Fruit fly (Drosophila melanogaster) whole organism, embryonic: ENCODE measurements around the gene CG10589.

ENCODE experiments used
- Antp ChIP-seq: fragments of 200-800 bp; sonication (Bioruptor generic); optimal IDR thresholded peaks from 3 replicates; lab custom pipeline; 2016; ENCODE audit warnings: missing biosample characterization, missing genetic modification characterization
- Atf-2 ChIP-seq: fragments of 200-800 bp; sonication (Bioruptor generic); optimal IDR thresholded peaks from 2 replicates; lab custom pipeline; 2016; ENCODE audit warnings: missing biosample characterization, missing genetic modification characterization
- Bdp1 ChIP-seq: fragments of 200-800 bp; sonication (Bioruptor generic); optimal IDR thresholded peaks from 3 replicates; lab custom pipeline; 2016; ENCODE audit warnings: missing biosample characterization, missing genetic modification characterization
- CG1024 ChIP-seq: fragments of 200-800 bp; sonication (Bioruptor generic); IDR thresholded peaks from 2 replicates; pipeline ENCODE4 v1.3.6; 2022; ENCODE audit warnings: missing biosample characterization, missing genetic modification characterization
- CG10543 ChIP-seq: fragments of 200-800 bp; sonication (Bioruptor generic); optimal IDR thresholded peaks from 3 replicates; lab custom pipeline; 2017; ENCODE audit warnings: missing biosample characterization, mild to moderate bottlenecking, missing genetic modification characterization, moderate library complexity
- CG11247 ChIP-seq: fragments of 200-800 bp; sonication (Bioruptor generic); IDR thresholded peaks from 2 replicates; pipeline ENCODE4 v1.3.6; 2022; ENCODE audit warnings: missing biosample characterization, missing genetic modification characterization
- CG13424 ChIP-seq: fragments of 200-800 bp; sonication (Bioruptor generic); optimal IDR thresholded peaks from 2 replicates; lab custom pipeline; 2019; ENCODE audit warnings: missing biosample characterization, mild to moderate bottlenecking, missing genetic modification characterization, moderate library complexity
- CG16779 ChIP-seq: fragments of 200-800 bp; sonication (Bioruptor generic); IDR thresholded peaks from 2 replicates; pipeline ENCODE4 v1.3.6; 2022; ENCODE audit warnings: missing biosample characterization, missing genetic modification characterization
- CG17361 ChIP-seq: fragments of 200-800 bp; sonication (Bioruptor generic); IDR thresholded peaks from 3 replicates; pipeline ENCODE4 v1.3.6; 2022; ENCODE audit warnings: missing biosample characterization, missing genetic modification characterization
- CG17385 ChIP-seq: fragments of 200-800 bp; sonication (Bioruptor generic); optimal IDR thresholded peaks from 3 replicates; lab custom pipeline; 2018; ENCODE audit warnings: missing biosample characterization, mild to moderate bottlenecking, missing genetic modification characterization
- CG31441 ChIP-seq: fragments of 200-800 bp; sonication (Bioruptor generic); IDR thresholded peaks from 2 replicates; pipeline ENCODE4 v1.3.6; 2022; ENCODE audit warnings: missing biosample characterization, missing genetic modification characterization
- CG32532 ChIP-seq: fragments of 200-800 bp; sonication (Bioruptor generic); IDR thresholded peaks from 2 replicates; pipeline ENCODE4 v1.3.6; 2022; ENCODE audit warnings: missing biosample characterization, missing genetic modification characterization
- CG7745 ChIP-seq: fragments of 200-800 bp; sonication (Bioruptor generic); optimal IDR thresholded peaks from 2 replicates; lab custom pipeline; 2018; ENCODE audit warnings: missing biosample characterization, mild to moderate bottlenecking, missing genetic modification characterization, moderate library complexity
- Chrac-16 ChIP-seq: fragments of 200-800 bp; sonication (Bioruptor generic); optimal IDR thresholded peaks from 3 replicates; lab custom pipeline; 2016; ENCODE audit warnings: missing biosample characterization, missing genetic modification characterization
- Dek ChIP-seq: fragments of 200-800 bp; sonication (Bioruptor generic); optimal IDR thresholded peaks from 3 replicates; lab custom pipeline; 2019; ENCODE audit warnings: missing biosample characterization, mild to moderate bottlenecking, missing genetic modification characterization, moderate library complexity
- Dref ChIP-seq: fragments of 200-800 bp; sonication (Bioruptor generic); IDR thresholded peaks from 2 replicates; pipeline ENCODE4 v1.3.6; 2022; ENCODE audit warnings: missing biosample characterization, missing genetic modification characterization
- Drgx ChIP-seq: fragments of 200-800 bp; sonication (Bioruptor generic); IDR thresholded peaks from 2 replicates; pipeline ENCODE4 v1.3.6; 2022; ENCODE audit warnings: missing biosample characterization, missing genetic modification characterization
- Elba2 ChIP-seq: fragments of 200-800 bp; sonication (Bioruptor generic); optimal IDR thresholded peaks from 3 replicates; lab custom pipeline; 2016; ENCODE audit warnings: missing biosample characterization, missing genetic modification characterization
- Gsc ChIP-seq: fragments of 200-800 bp; sonication (Bioruptor generic); IDR thresholded peaks from 2 replicates; pipeline ENCODE4 v1.3.6; 2022; ENCODE audit warnings: missing biosample characterization, missing genetic modification characterization
- HLH3B ChIP-seq: fragments of 200-800 bp; sonication (Bioruptor generic); IDR thresholded peaks from 2 replicates; pipeline ENCODE4 v1.3.6; 2022; ENCODE audit warnings: missing biosample characterization, missing genetic modification characterization
- Hand ChIP-seq: fragments of 200-800 bp; sonication (Bioruptor generic); optimal IDR thresholded peaks from 2 replicates; lab custom pipeline; 2017; ENCODE audit warnings: mild to moderate bottlenecking, missing biosample characterization, missing genetic modification reagents, missing genetic modification characterization
- HmgZ ChIP-seq: fragments of 200-800 bp; sonication (Bioruptor generic); optimal IDR thresholded peaks from 2 replicates; lab custom pipeline; 2018; ENCODE audit warnings: missing biosample characterization, mild to moderate bottlenecking, missing genetic modification characterization
- Jarid2 ChIP-seq: fragments of 200-800 bp; sonication (Bioruptor generic); optimal IDR thresholded peaks from 3 replicates; lab custom pipeline; 2017; ENCODE audit warnings: mild to moderate bottlenecking, missing biosample characterization, missing genetic modification reagents, missing genetic modification characterization
- Oli ChIP-seq: fragments of 200-800 bp; sonication (Bioruptor generic); optimal IDR thresholded peaks from 2 replicates; lab custom pipeline; 2018; ENCODE audit warnings: missing biosample characterization, mild to moderate bottlenecking, missing genetic modification characterization, moderate library complexity
- Ravus ChIP-seq: fragments of 200-800 bp; sonication (Bioruptor generic); IDR thresholded peaks from 2 replicates; pipeline ENCODE4 v1.3.6; 2022; ENCODE audit warnings: missing biosample characterization, missing genetic modification characterization
- Sox100B ChIP-seq: fragments of 200-800 bp; sonication (Bioruptor generic); optimal IDR thresholded peaks from 3 replicates; lab custom pipeline; 2018; ENCODE audit warnings: missing biosample characterization, mild to moderate bottlenecking, missing genetic modification characterization
- Sry-β ChIP-seq: fragments of 200-800 bp; sonication (Bioruptor generic); optimal IDR thresholded peaks from 2 replicates; lab custom pipeline; 2018; ENCODE audit warnings: missing biosample characterization, mild to moderate bottlenecking, missing genetic modification characterization, moderate library complexity
- Sry-δ ChIP-seq: fragments of 200-800 bp; sonication (Bioruptor generic); optimal IDR thresholded peaks from 2 replicates; lab custom pipeline; 2016; ENCODE audit warnings: missing biosample characterization, missing genetic modification characterization
- Tbp ChIP-seq: fragments of >200 bp; optimal IDR thresholded peaks from 2 replicates; lab custom pipeline; 2018; ENCODE audit warnings: missing biosample characterization, missing genetic modification characterization
- ab ChIP-seq: fragments of 200-800 bp; sonication (Bioruptor generic); optimal IDR thresholded peaks from 2 replicates; lab custom pipeline; 2016; ENCODE audit warnings: missing biosample characterization, missing genetic modification characterization
- aop ChIP-seq: fragments of 200-800 bp; sonication (Bioruptor generic); IDR thresholded peaks from 2 replicates; pipeline ENCODE4 v1.3.6; 2022; ENCODE audit warnings: missing biosample characterization, missing genetic modification characterization
- ato ChIP-seq: fragments of 200-800 bp; sonication (Bioruptor generic); IDR thresholded peaks from 2 replicates; pipeline ENCODE4 v1.3.6; 2022; ENCODE audit warnings: missing biosample characterization, missing genetic modification characterization; ENCODE audit not compliant: partially characterized antibody
- az2 ChIP-seq: fragments of 200-800 bp; sonication (Bioruptor generic); optimal IDR thresholded peaks from 3 replicates; lab custom pipeline; 2016; ENCODE audit warnings: missing biosample characterization, missing genetic modification characterization
- bsh ChIP-seq, 2 experiments: fragments of 200-800 bp; sonication (Bioruptor generic); optimal IDR thresholded peaks; 2 replicates each; lab custom pipeline; 2017 to 2018; ENCODE audit warnings: mild to moderate bottlenecking in 2 of 2, missing biosample characterization in 2 of 2, missing genetic modification characterization in 2 of 2, moderate library complexity in 1 of 2
- cad ChIP-seq: fragments of >200 bp; optimal IDR thresholded peaks from 2 replicates; lab custom pipeline; 2017; ENCODE audit warnings: missing biosample characterization, missing genetic modification characterization
- danr ChIP-seq: fragments of 200-800 bp; sonication (Bioruptor generic); IDR thresholded peaks from 2 replicates; pipeline ENCODE4 v1.3.6; 2022; ENCODE audit warnings: missing biosample characterization, missing genetic modification characterization
- disco-r ChIP-seq: fragments of 200-800 bp; sonication (Bioruptor generic); optimal IDR thresholded peaks from 2 replicates; lab custom pipeline; 2016; ENCODE audit warnings: missing biosample characterization, missing genetic modification characterization
- ems ChIP-seq: fragments of 200-800 bp; sonication (Bioruptor generic); optimal IDR thresholded peaks from 3 replicates; lab custom pipeline; 2016; ENCODE audit warnings: missing biosample characterization, missing genetic modification characterization
- gem ChIP-seq: fragments of 200-800 bp; sonication (Bioruptor generic); optimal IDR thresholded peaks from 2 replicates; lab custom pipeline; 2019; ENCODE audit warnings: missing biosample characterization, mild to moderate bottlenecking, missing genetic modification characterization, moderate library complexity
- grn ChIP-seq: fragments of 200-800 bp; sonication (Bioruptor generic); optimal IDR thresholded peaks from 3 replicates; lab custom pipeline; 2017; ENCODE audit warnings: missing biosample characterization, missing genetic modification characterization
- gsb-n ChIP-seq: fragments of 200-800 bp; sonication (Bioruptor generic); optimal IDR thresholded peaks from 3 replicates; lab custom pipeline; 2018; ENCODE audit warnings: missing biosample characterization, mild to moderate bottlenecking, missing genetic modification characterization
- inv ChIP-seq: fragments of 200-800 bp; sonication (Bioruptor generic); IDR thresholded peaks from 2 replicates; pipeline ENCODE4 v1.3.6; 2022; ENCODE audit warnings: missing biosample characterization, missing genetic modification characterization; ENCODE audit not compliant: partially characterized antibody
- ken ChIP-seq: fragments of 200-800 bp; sonication (Bioruptor generic); IDR thresholded peaks from 3 replicates; pipeline ENCODE4 v1.3.6; 2022; ENCODE audit warnings: missing biosample characterization, missing genetic modification characterization
- nmo ChIP-seq: fragments of 200-800 bp; sonication (Bioruptor generic); optimal IDR thresholded peaks from 2 replicates; lab custom pipeline; 2018; ENCODE audit warnings: missing biosample characterization, mild to moderate bottlenecking, missing genetic modification characterization, moderate library complexity
- nom ChIP-seq: fragments of 200-800 bp; sonication (Bioruptor generic); optimal IDR thresholded peaks from 2 replicates; lab custom pipeline; 2017; ENCODE audit warnings: missing biosample characterization, missing genetic modification characterization, mild to moderate bottlenecking, moderate library complexity, missing genetic modification reagents
- oc ChIP-seq: fragments of 200-800 bp; sonication (Bioruptor generic); optimal IDR thresholded peaks from 2 replicates; lab custom pipeline; 2018; ENCODE audit warnings: missing biosample characterization, mild to moderate bottlenecking, missing genetic modification characterization, moderate library complexity
- sens-2 ChIP-seq: fragments of 200-800 bp; sonication (Bioruptor generic); IDR thresholded peaks from 2 replicates; pipeline ENCODE4 v1.3.6; 2022; ENCODE audit warnings: missing biosample characterization, missing genetic modification characterization
- slp2 ChIP-seq: fragments of 200-800 bp; sonication (Bioruptor generic); optimal IDR thresholded peaks from 2 replicates; lab custom pipeline; 2016; ENCODE audit warnings: missing biosample characterization, missing genetic modification characterization
- sob ChIP-seq: fragments of 200-800 bp; sonication (Bioruptor generic); IDR thresholded peaks from 2 replicates; pipeline ENCODE4 v1.3.6; 2022; ENCODE audit warnings: missing biosample characterization, missing genetic modification characterization
- tx ChIP-seq: fragments of 200-800 bp; sonication (Bioruptor generic); optimal IDR thresholded peaks from 2 replicates; lab custom pipeline; 2016; ENCODE audit warnings: missing biosample characterization, missing genetic modification characterization
- vfl ChIP-seq: fragments of 200-800 bp; sonication (Bioruptor generic); optimal IDR thresholded peaks from 2 replicates; lab custom pipeline; 2016; ENCODE audit warnings: missing biosample characterization, missing genetic modification characterization

The CG10589 gene

DNA sequence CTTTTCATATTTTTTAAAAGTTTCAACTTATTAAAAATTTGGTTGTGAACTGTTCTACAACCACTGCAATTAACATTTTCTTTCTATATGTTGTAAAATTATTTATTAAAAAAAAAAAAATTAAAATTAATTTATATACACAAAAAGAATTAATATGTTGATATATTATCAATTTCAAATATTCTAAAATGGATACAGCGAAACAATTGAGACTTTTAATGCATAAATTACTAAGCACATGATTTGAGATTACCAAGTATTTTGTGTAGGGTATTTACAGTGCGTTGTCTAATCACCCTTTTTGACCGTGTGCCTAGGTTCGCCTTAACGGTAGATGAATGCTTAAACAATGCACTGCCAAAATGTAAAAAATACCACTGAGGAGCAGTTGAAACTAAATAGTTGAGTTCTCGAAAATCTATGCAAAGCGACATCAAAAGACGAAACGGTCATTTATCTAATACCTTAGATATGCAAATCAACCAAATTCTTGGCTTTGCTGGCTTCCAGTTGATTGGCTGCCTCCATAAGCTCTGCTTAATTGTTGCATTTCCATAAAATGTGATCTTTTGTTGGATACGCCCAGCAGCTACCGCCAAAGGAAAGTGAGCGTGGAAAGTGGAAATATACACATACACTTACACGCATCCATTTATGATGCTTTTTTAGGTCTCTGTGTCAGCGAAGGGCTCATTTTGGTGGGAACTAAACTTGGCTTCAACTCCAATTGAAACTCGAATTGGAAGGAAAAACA is 49.5 kb downstream of the CG10589 start (continued):
- TF ChIP-seq CG7745 (tag; lab: Kevin White, UChicago) (no peak), sens-2 (GFP tag; lab: Robert Waterston, UW) (no peak), grn (GFP tag; lab: Kevin White, UChicago) (no peak), Ravus (GFP tag; lab: Robert Waterston, UW) (no peak), Sry-δ (GFP tag; lab: Kevin White, UChicago) (no peak), ken (GFP tag; lab: Robert Waterston, UW) (no peak), CG31441 (GFP tag; lab: Robert Waterston, UW) (no peak; the same call in 1 of the 2 replicates), Chrac-16 (GFP tag; lab: Kevin White, UChicago) (no peak), nmo (GFP tag; lab: Kevin White, UChicago) (peak; percentile 34), disco-r (GFP tag; lab: Kevin White, UChicago) (no peak), vfl (GFP tag; lab: Kevin White, UChicago) (no peak), oc (peak; percentile 83), nom (GFP tag; lab: Kevin White, UChicago) (no peak), HLH3B (GFP tag; lab: Robert Waterston, UW) (no peak), gsb-n (peak; percentile 20), aop (GFP tag; lab: Robert Waterston, UW) (no peak), CG17361 (peak; percentile 50; the same call in 2 of the 3 replicates), CG32532 (GFP tag; lab: Robert Waterston, UW) (no peak), sob (GFP tag; lab: Robert Waterston, UW) (no peak), CG11247 (GFP tag; lab: Robert Waterston, UW) (no peak), Hand (no peak), CG16779 (no peak), Tbp (GFP tag; lab: Kevin White, UChicago) (no peak), Sox100B (GFP tag; lab: Kevin White, UChicago) (peak; percentile 9), CG10543 (GFP tag; lab: Kevin White, UChicago) (no peak), CG17385 (GFP tag; lab: Kevin White, UChicago) (no peak), bsh (GFP tag; optimal IDR thresholded peaks at IDR 0.05; lab: Kevin White, UChicago) (peak in 1 of 2 experiments; percentile 36), tx (GFP tag; lab: Kevin White, UChicago) (no peak), Jarid2 (GFP tag; lab: Kevin White, UChicago) (no peak), gem (tag; lab: Kevin White, UChicago) (peak; percentile 58), Gsc (GFP tag; lab: Robert Waterston, UW) (no peak), inv (GFP tag; lab: Robert Waterston, UW) (no peak), Atf-2 (no peak), CG13424 (tag; lab: Kevin White, UChicago) (peak; percentile 18), Dref (GFP tag; lab: Robert Waterston, UW) (no peak), danr (GFP tag; lab: Robert Waterston, UW) (no peak), cad (GFP tag; lab: Kevin White, UChicago) (no peak), Dek (tag; lab: Kevin White, UChicago) (no peak), CG1024 (GFP tag; lab: Robert Waterston, UW) (no peak), ems (GFP tag; lab: Kevin White, UChicago) (no peak), Antp (GFP tag; lab: Kevin White, UChicago) (no peak), slp2 (GFP tag; lab: Kevin White, UChicago) (no peak), Sry-β (GFP tag; lab: Kevin White, UChicago) (no peak), Elba2 (no peak), HmgZ (tag; lab: Kevin White, UChicago) (no peak), Drgx (GFP tag; lab: Robert Waterston, UW) (no peak), Oli (tag; lab: Kevin White, UChicago) (peak; percentile 20), ab (GFP tag; lab: Kevin White, UChicago) (no peak), Bdp1 (GFP tag; lab: Kevin White, UChicago) (no peak), az2 (GFP tag; lab: Kevin White, UChicago) (no peak), ato (no peak)
